Worm (Caenorhabditis elegans): ENCODE results near the gene snf-5.

ce11 chrII:12840057-12840456, 25.5 kb downstream of the snf-5 start, which contains the start of gene lgc-35:
- TF ChIP-seq klf-2 (GFP tag; conservative IDR thresholded peaks at IDR 0.05) (no peak), med-1 (GFP tag; optimal IDR thresholded peaks at IDR 0.05; ENCODE audit: insufficient read depth) (no peak), tab-1 (GFP tag; IDR thresholded peaks at IDR 0.05) (no peak), flt-1 (GFP tag; IDR thresholded peaks at IDR 0.05) (no peak), ref-1 (GFP tag; conservative IDR thresholded peaks at IDR 0.05) (no peak), T22C8.4 (GFP tag; IDR thresholded peaks at IDR 0.05) (no peak), cog-1 (tag; optimal IDR thresholded peaks at IDR 0.05) (no peak), ztf-23 (GFP tag; IDR thresholded peaks at IDR 0.05) (no peak)

Data from whole organism, midembryonic.